Worm (Caenorhabditis elegans) whole organism, L1 larva: ENCODE data around the gene Y45G5AL.1.

Experiments used
- C34B4.2 ChIP-seq: sonication (generic microtip); optimal IDR thresholded peaks from 2 replicates; lab custom pipeline; 2017; ENCODE audit warnings: mild to moderate bottlenecking, missing genetic modification characterization, missing compliant biosample characterization
- F16B12.6 ChIP-seq: fragments of 150-350 bp; optimal IDR thresholded peaks from 2 replicates; lab custom pipeline; 2014; ENCODE audit warnings: missing biosample characterization, missing genetic modification characterization
- aha-1 ChIP-seq: fragments of 150-350 bp; optimal IDR thresholded peaks from 2 replicates; lab custom pipeline; 2014; ENCODE audit warnings: missing biosample characterization, missing genetic modification characterization
- alr-1 ChIP-seq: fragments of 200-800 bp; sonication (Bioruptor generic); optimal IDR thresholded peaks from 2 replicates; lab custom pipeline; 2018; ENCODE audit warnings: borderline replicate concordance, mild to moderate bottlenecking, missing genetic modification characterization, missing compliant biosample characterization
- blmp-1 ChIP-seq: fragments of 150-350 bp; optimal IDR thresholded peaks from 2 replicates; lab custom pipeline; 2014; ENCODE audit warnings: missing biosample characterization, missing genetic modification characterization
- ceh-63 ChIP-seq: fragments of 200-800 bp; sonication (Bioruptor generic); optimal IDR thresholded peaks from 2 replicates; lab custom pipeline; 2018; ENCODE audit warnings: mild to moderate bottlenecking, missing genetic modification characterization, missing compliant biosample characterization
- ceh-82 ChIP-seq, 3 experiments: fragments of 150-350 bp in 1 of 3; sonication (generic microtip) in 2 of 3; optimal IDR thresholded peaks; 2 replicates each; lab custom pipeline; 2014 to 2017; ENCODE audit warnings: missing biosample characterization in 3 of 3, missing genetic modification characterization in 3 of 3
- ceh-88 ChIP-seq: fragments of 200-800 bp; sonication (Bioruptor generic); IDR thresholded peaks from 2 replicates; pipeline ENCODE4 v1.3.6; 2022; ENCODE audit warnings: missing genetic modification characterization, missing compliant biosample characterization
- ces-1 ChIP-seq: fragments of 150-350 bp; optimal IDR thresholded peaks from 2 replicates; lab custom pipeline; 2014; ENCODE audit warnings: missing biosample characterization, missing genetic modification reagents, missing genetic modification characterization
- dsc-1 ChIP-seq: sonication (generic microtip); optimal IDR thresholded peaks from 2 replicates; lab custom pipeline; 2016; ENCODE audit warnings: mild to moderate bottlenecking, missing genetic modification characterization, missing compliant biosample characterization
- efl-1 ChIP-seq, 4 experiments: fragments of 150-350 bp; optimal IDR thresholded peaks in 3 of 4; peaks in 1 of 4; 1 replicate in 1 of 4; 2 replicates in 3 of 4; lab custom pipeline; 2014; ENCODE audit warnings: missing biosample characterization in 2 of 4, missing genetic modification characterization in 2 of 4, missing genetic modification reagents in 2 of 4
- efl-3 ChIP-seq: fragments of 200-800 bp; sonication (Bioruptor generic); optimal IDR thresholded peaks from 2 replicates; lab custom pipeline; 2018; ENCODE audit warnings: mild to moderate bottlenecking, missing genetic modification characterization, missing compliant biosample characterization
- egl-27 ChIP-seq, 2 experiments: fragments of 150-350 bp in 1 of 2; sonication (generic microtip); optimal IDR thresholded peaks; 3 replicates each; lab custom pipeline; 2017 to 2018; ENCODE audit warnings: missing biosample characterization in 2 of 2, missing genetic modification characterization in 2 of 2, missing genetic modification reagents in 2 of 2
- elt-2 ChIP-seq: sonication (generic microtip); optimal IDR thresholded peaks from 2 replicates; lab custom pipeline; 2016; ENCODE audit warnings: missing genetic modification characterization, mild to moderate bottlenecking, inconsistent platforms, missing compliant biosample characterization, missing genetic modification reagents
- ets-5 ChIP-seq: fragments of 200-800 bp; sonication (Bioruptor generic); IDR thresholded peaks from 2 replicates; pipeline ENCODE4 v1.3.6; 2022; ENCODE audit warnings: missing genetic modification characterization, missing compliant biosample characterization
- fkh-10 ChIP-seq: sonication (generic microtip); optimal IDR thresholded peaks from 2 replicates; lab custom pipeline; 2017; ENCODE audit warnings: missing biosample characterization, missing genetic modification reagents, missing genetic modification characterization
- fkh-4 ChIP-seq: sonication (generic microtip); optimal IDR thresholded peaks from 2 replicates; lab custom pipeline; 2016; ENCODE audit warnings: missing compliant biosample characterization, missing genetic modification characterization, borderline replicate concordance
- hlh-4 ChIP-seq: sonication (generic microtip); optimal IDR thresholded peaks from 2 replicates; lab custom pipeline; 2016; ENCODE audit warnings: mild to moderate bottlenecking, missing genetic modification characterization, missing compliant biosample characterization
- lin-13 ChIP-seq: fragments of 150-350 bp; optimal IDR thresholded peaks from 2 replicates; lab custom pipeline; 2014; ENCODE audit warnings: missing biosample characterization, missing genetic modification reagents, missing genetic modification characterization
- lin-35 ChIP-seq, 2 experiments: fragments of 150-350 bp; optimal IDR thresholded peaks; 2 replicates each; lab custom pipeline; 2014; ENCODE audit warnings: missing biosample characterization in 2 of 2, missing genetic modification characterization in 2 of 2, missing genetic modification reagents in 2 of 2
- lir-3 ChIP-seq: sonication (generic microtip); optimal IDR thresholded peaks from 2 replicates; lab custom pipeline; 2016; ENCODE audit warnings: mild to moderate bottlenecking, missing genetic modification characterization, moderate library complexity, missing compliant biosample characterization; ENCODE audit not compliant: poor library complexity
- mdl-1 ChIP-seq, 2 experiments: fragments of 150-350 bp; optimal IDR thresholded peaks; 2 replicates each; lab custom pipeline; 2014 to 2017; ENCODE audit warnings: missing biosample characterization in 2 of 2, missing genetic modification characterization in 2 of 2, inconsistent platforms in 1 of 2
- nhr-20 ChIP-seq: sonication (generic microtip); optimal IDR thresholded peaks from 2 replicates; lab custom pipeline; 2016; ENCODE audit warnings: mild to moderate bottlenecking, missing genetic modification characterization, missing compliant biosample characterization
- nhr-28 ChIP-seq: fragments of 150-350 bp; optimal IDR thresholded peaks from 2 replicates; lab custom pipeline; 2014; ENCODE audit warnings: missing biosample characterization, missing genetic modification characterization
- nhr-77 ChIP-seq: fragments of 150-350 bp; optimal IDR thresholded peaks from 2 replicates; lab custom pipeline; 2014; ENCODE audit warnings: missing biosample characterization, missing genetic modification characterization
- nhr-85 ChIP-seq: sonication (generic microtip); peaks from one replicate; lab custom pipeline; 2016; ENCODE audit warnings: missing genetic modification characterization, inconsistent platforms, missing compliant biosample characterization
- nhr-90 ChIP-seq: sonication (generic microtip); optimal IDR thresholded peaks from 2 replicates; lab custom pipeline; 2016; ENCODE audit warnings: mild to moderate bottlenecking, missing genetic modification characterization, missing compliant biosample characterization; ENCODE audit not compliant: poor library complexity
- pag-3 ChIP-seq: sonication (generic microtip); optimal IDR thresholded peaks from 2 replicates; lab custom pipeline; 2017; ENCODE audit warnings: missing genetic modification characterization, mild to moderate bottlenecking, missing compliant biosample characterization, antibody characterized with exemption, borderline replicate concordance; ENCODE audit not compliant: insufficient read depth
- pax-3 ChIP-seq: fragments of 200-800 bp; sonication (Bioruptor generic); optimal IDR thresholded peaks from 2 replicates; lab custom pipeline; 2018; ENCODE audit warnings: mild to moderate bottlenecking, missing genetic modification characterization, moderate library complexity, missing compliant biosample characterization
- pqm-1 ChIP-seq: sonication (generic microtip); optimal IDR thresholded peaks from 3 replicates; lab custom pipeline; 2017; ENCODE audit warnings: missing biosample characterization, missing genetic modification characterization
- rnt-1 ChIP-seq: sonication (generic microtip); optimal IDR thresholded peaks from 2 replicates; lab custom pipeline; 2016; ENCODE audit warnings: mild to moderate bottlenecking, missing genetic modification characterization, moderate library complexity, missing compliant biosample characterization
- snpc-4 ChIP-seq: fragments of 150-350 bp; optimal IDR thresholded peaks from 2 replicates; lab custom pipeline; 2014; ENCODE audit warnings: missing biosample characterization, missing genetic modification characterization
- sox-4 ChIP-seq: sonication (generic microtip); optimal IDR thresholded peaks from 2 replicates; lab custom pipeline; 2016; ENCODE audit warnings: missing genetic modification characterization, missing compliant biosample characterization
- sptf-1 ChIP-seq: fragments of 150-350 bp; optimal IDR thresholded peaks from 2 replicates; lab custom pipeline; 2014; ENCODE audit warnings: missing biosample characterization, missing genetic modification characterization
- unc-130 ChIP-seq: fragments of 150-350 bp; optimal IDR thresholded peaks from 2 replicates; lab custom pipeline; 2017; ENCODE audit warnings: missing biosample characterization, missing genetic modification characterization, inconsistent platforms
- vab-15 ChIP-seq: sonication (generic microtip); optimal IDR thresholded peaks from 2 replicates; lab custom pipeline; 2017; ENCODE audit warnings: missing genotype, mild to moderate bottlenecking, missing genetic modification characterization, missing compliant biosample characterization
- zip-4 ChIP-seq: fragments of 200-800 bp; sonication (Bioruptor generic); optimal IDR thresholded peaks from 2 replicates; lab custom pipeline; 2018; ENCODE audit warnings: mild to moderate bottlenecking, missing genetic modification characterization, moderate library complexity, missing compliant biosample characterization

The Y45G5AL.1 gene

ce11 chrV:4144205-4144604 lies at the start of gene Y45G5AL.1:
Gene Y45G5AL.1, plus strand, starts transcription at chrV:4144505.
- TF ChIP-seq zip-4 (GFP tag; lab: Kevin White, UChicago) (no peak), alr-1 (tag; lab: Kevin White, UChicago) (no peak), nhr-90 (tag; lab: Kevin White, UChicago) (no peak), sox-4 (tag; lab: Kevin White, UChicago) (no peak), ces-1 (GFP tag; lab: Kevin White, UChicago) (no peak), sptf-1 (tag; lab: Kevin White, UChicago) (no peak), ets-5 (GFP tag; lab: Robert Waterston, UW) (no peak), pag-3 (tag; lab: Kevin White, UChicago) (no peak), efl-3 (no peak), dsc-1 (no peak), unc-130 (tag; lab: Kevin White, UChicago) (no peak), ceh-63 (GFP tag; lab: Kevin White, UChicago) (no peak), pqm-1 (tag; lab: Kevin White, UChicago) (no peak), vab-15 (tag; lab: Kevin White, UChicago) (no peak), aha-1 (tag; lab: Kevin White, UChicago) (no peak), lir-3 (tag; lab: Kevin White, UChicago) (no peak), nhr-85 (tag; lab: Kevin White, UChicago) (no peak), elt-2 (tag; lab: Kevin White, UChicago) (no peak), pax-3 (no peak), nhr-20 (tag; lab: Kevin White, UChicago) (no peak)

- TF ChIP-seq nhr-77 = no peak
- no peak for TF ChIP-seq lin-13
- no peak for TF ChIP-seq C34B4.2 (tag; lab: Kevin White, UChicago)
- TF ChIP-seq snpc-4 = no peak
- TF ChIP-seq nhr-85 (tag; lab: Kevin White, UChicago) = no peak
- TF ChIP-seq lin-35 (GFP tag; optimal IDR thresholded peaks at IDR 0.05; lab: Kevin White, UChicago) = no peak
- no peak for TF ChIP-seq sptf-1 (tag; lab: Kevin White, UChicago)
- no peak for TF ChIP-seq fkh-10 (GFP tag; lab: Kevin White, UChicago)
Measured at ce11 chrV:4094740-4095139, 49.6 kb upstream of the Y45G5AL.1 start, which contains the start of gene nhr-181. Gene nhr-181, plus strand, starts transcription at chrV:4095040.

ce11 chrV:4101567-4101966 lies 42.7 kb upstream of the Y45G5AL.1 start, which contains the start of gene srj-40:
Gene srj-40, plus strand, starts transcription at chrV:4101867.
- TF ChIP-seq ets-5 (GFP tag; lab: Robert Waterston, UW) = no peak
- no peak for TF ChIP-seq F16B12.6 (tag; lab: Kevin White, UChicago)
- TF ChIP-seq rnt-1 (tag; lab: Kevin White, UChicago) = no peak
- no peak for TF ChIP-seq efl-1 (optimal IDR thresholded peaks at IDR 0.05; lab: Kevin White, UChicago)
- no peak for TF ChIP-seq efl-1 (GFP tag; optimal IDR thresholded peaks at IDR 0.05 in 1 of 2; lab: Kevin White, UChicago)
- no peak for TF ChIP-seq hlh-4 (tag; lab: Kevin White, UChicago)
- TF ChIP-seq fkh-4 (tag; lab: Kevin White, UChicago) = no peak
- TF ChIP-seq ceh-82 (tag; optimal IDR thresholded peaks at IDR 0.05; lab: Kevin White, UChicago) = no peak
- no peak for TF ChIP-seq nhr-28 (tag; lab: Kevin White, UChicago)
- TF ChIP-seq blmp-1 (tag; lab: Kevin White, UChicago) = no peak
- TF ChIP-seq, all 84 proteins: peak for 0

ce11 chrV:4104298-4104697 lies 40.0 kb upstream of the Y45G5AL.1 start, which contains the start of gene srj-39:
Gene srj-39, plus strand, starts transcription at chrV:4104598.
- TF ChIP-seq nhr-90 (tag; lab: Kevin White, UChicago) = no peak
- no peak for TF ChIP-seq ceh-88 (GFP tag; lab: Robert Waterston, UW)
- TF ChIP-seq mdl-1 (tag; optimal IDR thresholded peaks at IDR 0.05; lab: Kevin White, UChicago) = no peak
- TF ChIP-seq egl-27 (tag; optimal IDR thresholded peaks at IDR 0.05; lab: Kevin White, UChicago) = no peak
- no peak for TF ChIP-seq elt-2 (tag; lab: Kevin White, UChicago)
- no peak for TF ChIP-seq lir-3 (tag; lab: Kevin White, UChicago)
